Worm (Caenorhabditis elegans) whole organism, young adult: ENCODE data around the gene ncx-8.
A peak's percentile ranks its signal among the peaks of the same experiment; 100 is the strongest.

Source experiments
- B0035.1 ChIP-seq: sonication (generic microtip); optimal IDR thresholded peaks from 2 replicates; lab custom pipeline; 2016; ENCODE audit warnings: missing genetic modification characterization, mild to moderate bottlenecking, missing compliant biosample characterization, missing genotype, missing genetic modification reagents
- B0261.1 ChIP-seq: sonication (generic microtip); optimal IDR thresholded peaks from 2 replicates; lab custom pipeline; 2016; ENCODE audit warnings: mild to moderate bottlenecking, missing genetic modification characterization, moderate library complexity, missing compliant biosample characterization
- C06A6.2 ChIP-seq: fragments of 200-800 bp; sonication (Bioruptor generic); conservative IDR thresholded peaks from 2 replicates; pipeline ENCODE4 v1.3.6; 2022; ENCODE audit warnings: missing genetic modification characterization, missing compliant biosample characterization
- F22D6.2 ChIP-seq: sonication (generic microtip); optimal IDR thresholded peaks from 2 replicates; lab custom pipeline; 2016; ENCODE audit warnings: mild to moderate bottlenecking, missing genetic modification characterization, missing compliant biosample characterization
- F33H1.4 ChIP-seq: fragments of 200-800 bp; sonication (Bioruptor generic); IDR thresholded peaks from 2 replicates; pipeline ENCODE4 v1.3.6; 2022; ENCODE audit warnings: missing genetic modification reagents, missing genetic modification characterization, missing compliant biosample characterization
- F49E8.2 ChIP-seq: sonication (generic microtip); optimal IDR thresholded peaks from 3 replicates; lab custom pipeline; 2017; ENCODE audit warnings: missing genetic modification characterization, mild to moderate bottlenecking, missing compliant biosample characterization, antibody characterized with exemption, moderate library complexity; ENCODE audit not compliant: insufficient read depth
- F55B11.4 ChIP-seq: sonication (generic microtip); optimal IDR thresholded peaks from 2 replicates; lab custom pipeline; 2016; ENCODE audit warnings: missing compliant biosample characterization, missing genetic modification characterization, borderline replicate concordance; ENCODE audit not compliant: insufficient read depth
- F57A8.1 ChIP-seq: fragments of 200-800 bp; sonication (Bioruptor generic); optimal IDR thresholded peaks from 2 replicates; lab custom pipeline; 2018; ENCODE audit warnings: mild to moderate bottlenecking, missing genetic modification characterization, moderate library complexity, missing compliant biosample characterization
- F57C9.4 ChIP-seq: sonication (generic microtip); optimal IDR thresholded peaks from 2 replicates; lab custom pipeline; 2017; ENCODE audit warnings: mild to moderate bottlenecking, missing genetic modification characterization, missing compliant biosample characterization
- K12H6.12 ChIP-seq: fragments of 200-800 bp; sonication (Bioruptor generic); optimal IDR thresholded peaks from 2 replicates; lab custom pipeline; 2018; ENCODE audit warnings: mild to moderate bottlenecking, missing genetic modification characterization, missing compliant biosample characterization
- Y53G8AR.9 ChIP-seq: fragments of 200-800 bp; sonication (Bioruptor generic); conservative IDR thresholded peaks from 2 replicates; pipeline ENCODE4 v1.3.6; 2022; ENCODE audit warnings: missing genetic modification reagents, missing genetic modification characterization, missing compliant biosample characterization
- Y56A3A.18 ChIP-seq: fragments of 200-800 bp; sonication (Bioruptor generic); IDR thresholded peaks from 2 replicates; pipeline ENCODE4 v1.3.6; 2022; ENCODE audit warnings: missing genetic modification reagents, missing genetic modification characterization, missing compliant biosample characterization
- Y79H2A.3 ChIP-seq: fragments of 200-800 bp; sonication (Bioruptor generic); conservative IDR thresholded peaks from 2 replicates; pipeline ENCODE4 v1.3.6; 2022; ENCODE audit warnings: missing genetic modification reagents, missing genetic modification characterization, missing compliant biosample characterization
- akir-1 ChIP-seq: fragments of 200-800 bp; sonication (Bioruptor generic); optimal IDR thresholded peaks from 2 replicates; lab custom pipeline; 2018; ENCODE audit warnings: mild to moderate bottlenecking, missing genetic modification characterization, moderate library complexity, missing compliant biosample characterization
- aptf-2 ChIP-seq: fragments of 200-800 bp; sonication (Bioruptor generic); conservative IDR thresholded peaks from 2 replicates; pipeline ENCODE4 v1.3.6; 2022; ENCODE audit warnings: missing genetic modification reagents, missing genetic modification characterization, missing compliant biosample characterization
- attf-3 ChIP-seq: fragments of 200-800 bp; sonication (Bioruptor generic); conservative IDR thresholded peaks from 2 replicates; pipeline ENCODE4 v1.3.6; 2022; ENCODE audit warnings: missing genetic modification reagents, missing genetic modification characterization, missing compliant biosample characterization
- attf-6 ChIP-seq: fragments of 200-800 bp; sonication (Bioruptor generic); IDR thresholded peaks from 2 replicates; pipeline ENCODE4 v1.3.6; 2022; ENCODE audit warnings: missing genetic modification reagents, missing genetic modification characterization, missing compliant biosample characterization
- cebp-1 ChIP-seq, 2 experiments: fragments of 200-800 bp in 1 of 2; sonication (Bioruptor generic) in 1 of 2; sonication (generic microtip) in 1 of 2; IDR thresholded peaks in 1 of 2; optimal IDR thresholded peaks in 1 of 2; 2 replicates each; pipeline versions ENCODE4 v1.3.6 to Lab custom; 2017 to 2022; ENCODE audit warnings: missing compliant biosample characterization in 2 of 2, missing genetic modification characterization in 2 of 2, mild to moderate bottlenecking in 1 of 2, missing genetic modification reagents in 1 of 2, moderate library complexity in 1 of 2
- ceh-40 ChIP-seq: fragments of 200-800 bp; sonication (Bioruptor generic); IDR thresholded peaks from 2 replicates; pipeline ENCODE4 v1.3.6; 2022; ENCODE audit warnings: missing genetic modification characterization, missing compliant biosample characterization
- ceh-79 ChIP-seq: sonication (generic microtip); optimal IDR thresholded peaks from 2 replicates; lab custom pipeline; 2017; ENCODE audit warnings: mild to moderate bottlenecking, missing genetic modification characterization, missing compliant biosample characterization
- ceh-91 ChIP-seq: fragments of 200-800 bp; sonication (Bioruptor generic); IDR thresholded peaks from 2 replicates; pipeline ENCODE4 v1.3.6; 2022; ENCODE audit warnings: missing genetic modification reagents, missing genetic modification characterization, missing compliant biosample characterization
- chd-7 ChIP-seq: sonication (generic microtip); optimal IDR thresholded peaks from 2 replicates; lab custom pipeline; 2016; ENCODE audit warnings: mild to moderate bottlenecking, missing genetic modification characterization, moderate library complexity, missing compliant biosample characterization
- dox-1 ChIP-seq: fragments of 200-800 bp; sonication (Bioruptor generic); IDR thresholded peaks from 2 replicates; pipeline ENCODE4 v1.3.6; 2022; ENCODE audit warnings: missing genetic modification reagents, missing genetic modification characterization, missing compliant biosample characterization
- dpl-1 ChIP-seq: fragments of 150-350 bp; optimal IDR thresholded peaks from 2 replicates; lab custom pipeline; 2014; ENCODE audit warnings: missing biosample characterization, missing genetic modification reagents, missing genetic modification characterization
- egl-44 ChIP-seq: fragments of 200-800 bp; sonication (Bioruptor generic); IDR thresholded peaks from 2 replicates; pipeline ENCODE4 v1.3.6; 2022; ENCODE audit warnings: missing genetic modification reagents, missing genetic modification characterization, missing compliant biosample characterization
- egrh-3 ChIP-seq: fragments of 200-800 bp; sonication (Bioruptor generic); IDR thresholded peaks from 2 replicates; pipeline ENCODE4 v1.3.6; 2022; ENCODE audit warnings: missing genetic modification reagents, missing genetic modification characterization, missing compliant biosample characterization
- fkh-3 ChIP-seq: sonication (generic microtip); optimal IDR thresholded peaks from 2 replicates; lab custom pipeline; 2016; ENCODE audit warnings: mild to moderate bottlenecking, missing genetic modification characterization, missing compliant biosample characterization
- hmg-1.2 ChIP-seq: fragments of 200-800 bp; sonication (Bioruptor generic); IDR thresholded peaks from 2 replicates; pipeline ENCODE4 v1.3.6; 2022; ENCODE audit warnings: missing genetic modification reagents, missing genetic modification characterization, missing compliant biosample characterization
- let-607 ChIP-seq, 2 experiments: fragments of 200-800 bp in 1 of 2; sonication (Bioruptor generic) in 1 of 2; sonication (generic microtip) in 1 of 2; optimal IDR thresholded peaks; 2 replicates each; lab custom pipeline; 2016 to 2018; ENCODE audit warnings: mild to moderate bottlenecking in 2 of 2, missing compliant biosample characterization in 2 of 2, missing genetic modification characterization in 2 of 2, moderate library complexity in 2 of 2, missing genotype in 1 of 2
- lir-1 ChIP-seq: fragments of 200-800 bp; sonication (Bioruptor generic); conservative IDR thresholded peaks from 2 replicates; pipeline ENCODE4 v1.3.6; 2022; ENCODE audit warnings: missing genetic modification reagents, missing genetic modification characterization, missing compliant biosample characterization
- madf-3 ChIP-seq: fragments of 200-800 bp; sonication (Bioruptor generic); IDR thresholded peaks from 2 replicates; pipeline ENCODE4 v1.3.6; 2022; ENCODE audit warnings: missing genetic modification reagents, missing genetic modification characterization, missing compliant biosample characterization
- madf-8 ChIP-seq: fragments of 200-800 bp; sonication (Bioruptor generic); conservative IDR thresholded peaks from 2 replicates; pipeline ENCODE4 v1.3.6; 2022; ENCODE audit warnings: missing genetic modification reagents, missing genetic modification characterization, missing compliant biosample characterization
- nhr-179 ChIP-seq: sonication (generic microtip); optimal IDR thresholded peaks from 2 replicates; lab custom pipeline; 2016; ENCODE audit warnings: mild to moderate bottlenecking, missing genetic modification characterization, missing compliant biosample characterization
- pha-4 ChIP-seq: fragments of 150-350 bp; sonication (generic microtip); optimal IDR thresholded peaks from 2 replicates; lab custom pipeline; 2014; ENCODE audit warnings: missing biosample characterization, missing genetic modification reagents, missing genetic modification characterization
- rec-8 ChIP-seq, 2 experiments: sonication (generic microtip); optimal IDR thresholded peaks; 2 replicates each; lab custom pipeline; 2016; ENCODE audit warnings: mild to moderate bottlenecking in 2 of 2, missing genetic modification characterization in 2 of 2, missing genetic modification reagents in 2 of 2, missing genotype in 2 of 2, missing biosample characterization in 1 of 2, missing compliant biosample characterization in 1 of 2, moderate library complexity in 1 of 2
- repo-1 ChIP-seq: sonication (generic microtip); optimal IDR thresholded peaks from 2 replicates; lab custom pipeline; 2017; ENCODE audit warnings: mild to moderate bottlenecking, missing genetic modification characterization, missing compliant biosample characterization
- rpc-1 ChIP-seq, 2 experiments: fragments of 150-350 bp in 1 of 2; sonication (generic microtip) in 1 of 2; optimal IDR thresholded peaks; 2 replicates each; lab custom pipeline; 2014 to 2018; ENCODE audit warnings: missing biosample characterization in 1 of 2, missing genetic modification characterization in 1 of 2, missing genetic modification reagents in 1 of 2, missing genotype in 1 of 2
- sptf-2 ChIP-seq: fragments of 200-800 bp; sonication (Bioruptor generic); optimal IDR thresholded peaks from 2 replicates; lab custom pipeline; 2018; ENCODE audit warnings: mild to moderate bottlenecking, missing genetic modification characterization, missing compliant biosample characterization
- tbp1 ChIP-seq: fragments of 200-800 bp; sonication (Bioruptor generic); optimal IDR thresholded peaks from 2 replicates; lab custom pipeline; 2018; ENCODE audit warnings: mild to moderate bottlenecking, missing genetic modification characterization, missing compliant biosample characterization
- xnd-1 ChIP-seq: sonication (generic microtip); optimal IDR thresholded peaks from 2 replicates; lab custom pipeline; 2016; ENCODE audit warnings: missing genotype, missing genetic modification reagents, missing genetic modification characterization, missing compliant biosample characterization
- zfh-2 ChIP-seq: fragments of 200-800 bp; sonication (Bioruptor generic); conservative IDR thresholded peaks from 2 replicates; pipeline ENCODE4 v1.3.6; 2022; ENCODE audit warnings: missing genetic modification reagents, missing genetic modification characterization, missing compliant biosample characterization
- ztf-25 ChIP-seq: fragments of 200-800 bp; sonication (Bioruptor generic); IDR thresholded peaks from 2 replicates; pipeline ENCODE4 v1.3.6; 2022; ENCODE audit warnings: missing genetic modification reagents, missing genetic modification characterization, missing compliant biosample characterization
- ztf-3 ChIP-seq: fragments of 200-800 bp; sonication (Bioruptor generic); optimal IDR thresholded peaks from 2 replicates; lab custom pipeline; 2018; ENCODE audit warnings: mild to moderate bottlenecking, missing genetic modification characterization, missing compliant biosample characterization

The ncx-8 gene

ce11 chrV:4962968-4963367 lies 24.0 kb downstream of the ncx-8 start, which contains the start of gene tam-1:
tam-1 (minus strand) TSS chrV:4963102.
- TF ChIP-seq hmg-1.2 (peak; percentile 20; the same call in 1 of the 2 replicates), cebp-1 (GFP tag; IDR thresholded peaks at IDR 0.05; lab: Robert Waterston, UW) (no peak), cebp-1 (tag; optimal IDR thresholded peaks at IDR 0.05; lab: Kevin White, UChicago) (peak; percentile 39), aptf-2 (GFP tag; lab: Robert Waterston, UW) (no peak)

ce11 chrV:4960686-4961085 lies 26.3 kb downstream of the ncx-8 start:
- TF ChIP-seq F55B11.4 = no peak
- TF ChIP-seq xnd-1 (tag; lab: Kevin White, UChicago) = no peak
- no peak for TF ChIP-seq pha-4 (tag; lab: Kevin White, UChicago)
- TF ChIP-seq Y79H2A.3 = no peak
- no peak for TF ChIP-seq lir-1 (GFP tag; lab: Robert Waterston, UW)
- 0 out of 2 replicates have a peak, but pooled peaks have one; percentile 16 for TF ChIP-seq dox-1 (GFP tag; lab: Robert Waterston, UW)
- peak; percentile 5; the same call in 1 of the 2 replicates for TF ChIP-seq egrh-3 (GFP tag; lab: Robert Waterston, UW)
- TF ChIP-seq K12H6.12 (tag; lab: Kevin White, UChicago) = no peak
- peak; percentile 65 for TF ChIP-seq zfh-2 (GFP tag; lab: Robert Waterston, UW)
- no peak for TF ChIP-seq ztf-25 (GFP tag; lab: Robert Waterston, UW)
- peak; percentile 25; the same call in 1 of the 2 replicates for TF ChIP-seq Y53G8AR.9 (GFP tag; lab: Robert Waterston, UW)

ce11 chrV:4957619-4958018 lies 29.4 kb downstream of the ncx-8 start:
- no peak for TF ChIP-seq dpl-1
- TF ChIP-seq F49E8.2 = no peak
- no peak for TF ChIP-seq cebp-1 (GFP tag; IDR thresholded peaks at IDR 0.05; lab: Robert Waterston, UW)
- TF ChIP-seq cebp-1 (tag; optimal IDR thresholded peaks at IDR 0.05; lab: Kevin White, UChicago) = no peak
- TF ChIP-seq madf-8 (GFP tag; lab: Robert Waterston, UW) = no peak
- TF ChIP-seq rec-8 (tag; optimal IDR thresholded peaks at IDR 0.05; lab: Kevin White, UChicago) = no peak
- no peak for TF ChIP-seq egl-44 (GFP tag; lab: Robert Waterston, UW)
- TF ChIP-seq F33H1.4 (GFP tag; lab: Robert Waterston, UW) = no peak
- TF ChIP-seq sptf-2 = no peak
- no peak for TF ChIP-seq nhr-179
- TF ChIP-seq ceh-40 (GFP tag; lab: Robert Waterston, UW) = no peak
- TF ChIP-seq attf-6 (GFP tag; lab: Robert Waterston, UW) = no peak
- no peak for TF ChIP-seq repo-1 (tag; lab: Kevin White, UChicago)
- no peak for TF ChIP-seq F57A8.1 (GFP tag; lab: Kevin White, UChicago)
- no peak for TF ChIP-seq ztf-3 (GFP tag; lab: Kevin White, UChicago)
- no peak for TF ChIP-seq madf-3 (GFP tag; lab: Robert Waterston, UW)
- TF ChIP-seq B0035.1 = no peak
- no peak for TF ChIP-seq egrh-3 (GFP tag; lab: Robert Waterston, UW)
- TF ChIP-seq akir-1 (GFP tag; lab: Kevin White, UChicago) = no peak
- no peak for TF ChIP-seq let-607 (tag; optimal IDR thresholded peaks at IDR 0.05; lab: Kevin White, UChicago)
- TF ChIP-seq Y53G8AR.9 (GFP tag; lab: Robert Waterston, UW) = no peak
- TF ChIP-seq, all 124 proteins: peak for 0

- TF ChIP-seq madf-8 (GFP tag; lab: Robert Waterston, UW) (no peak), tbp1 (no peak), akir-1 (GFP tag; lab: Kevin White, UChicago) (no peak), F57C9.4 (tag; lab: Kevin White, UChicago) (no peak), chd-7 (tag; lab: Kevin White, UChicago) (no peak), B0261.1 (no peak), F22D6.2 (tag; lab: Kevin White, UChicago) (no peak), ceh-91 (GFP tag; lab: Robert Waterston, UW) (no peak), rpc-1 (optimal IDR thresholded peaks at IDR 0.05; lab: Kevin White, UChicago) (no peak), rpc-1 (tag; optimal IDR thresholded peaks at IDR 0.05; lab: Kevin White, UChicago) (no peak), attf-3 (GFP tag; lab: Robert Waterston, UW) (no peak), ceh-79 (no peak), fkh-3 (tag; lab: Kevin White, UChicago) (no peak), C06A6.2 (GFP tag; lab: Robert Waterston, UW) (no peak), pha-4 (tag; lab: Kevin White, UChicago) (no peak), Y56A3A.18 (GFP tag; lab: Robert Waterston, UW) (no peak), ztf-3 (GFP tag; lab: Kevin White, UChicago) (no peak)
These were observed 30.5 kb downstream of the ncx-8 start, which contains the start of gene str-208 for ce11 chrV:4956529-4956928. str-208 (plus strand) TSS chrV:4956829.
